Worm (Caenorhabditis elegans) whole organism, early embryonic: Measurements from ENCODE around the gene F58E6.13.

Experiments
- B0310.2 ChIP-seq: sonication (generic microtip); optimal IDR thresholded peaks from 2 replicates; lab custom pipeline; 2016; ENCODE audit warnings: mild to moderate bottlenecking, missing genetic modification characterization, missing compliant biosample characterization
- F13C5.2 ChIP-seq: sonication (generic microtip); optimal IDR thresholded peaks from 2 replicates; lab custom pipeline; 2017; ENCODE audit warnings: mild to moderate bottlenecking, missing genetic modification characterization, inconsistent platforms, missing compliant biosample characterization
- aly-1 ChIP-seq: sonication (generic microtip); optimal IDR thresholded peaks from 2 replicates; lab custom pipeline; 2016; ENCODE audit warnings: missing genetic modification characterization, missing compliant biosample characterization
- ama-1 ChIP-seq: fragments of 150-350 bp; optimal IDR thresholded peaks from 2 replicates; lab custom pipeline; 2014
- ceh-13 ChIP-seq: fragments of 200-800 bp; sonication (Bioruptor generic); optimal IDR thresholded peaks from 2 replicates; lab custom pipeline; 2018; ENCODE audit warnings: mild to moderate bottlenecking, missing genetic modification characterization, missing compliant biosample characterization
- ceh-36 ChIP-seq: sonication (generic microtip); optimal IDR thresholded peaks from 2 replicates; lab custom pipeline; 2016; ENCODE audit warnings: missing genetic modification characterization, inconsistent platforms, missing compliant biosample characterization
- ets-7 ChIP-seq: sonication (generic microtip); optimal IDR thresholded peaks from 2 replicates; lab custom pipeline; 2016; ENCODE audit warnings: missing genotype, missing genetic modification characterization, missing compliant biosample characterization
- flt-1 ChIP-seq: fragments of 200-800 bp; sonication (Bioruptor generic); IDR thresholded peaks from 2 replicates; pipeline ENCODE4 v1.3.6; 2022; ENCODE audit warnings: missing genetic modification characterization, missing compliant biosample characterization
- hmbx-1 ChIP-seq: sonication (generic microtip); optimal IDR thresholded peaks from 2 replicates; lab custom pipeline; 2016; ENCODE audit warnings: mild to moderate bottlenecking, missing genetic modification characterization, missing compliant biosample characterization
- hmg-4 ChIP-seq: fragments of 200-800 bp; sonication (Bioruptor generic); optimal IDR thresholded peaks from 2 replicates; lab custom pipeline; 2018; ENCODE audit warnings: mild to moderate bottlenecking, missing genetic modification characterization, missing compliant biosample characterization
- hnd-1 ChIP-seq: sonication (generic microtip); optimal IDR thresholded peaks from 2 replicates; lab custom pipeline; 2016; ENCODE audit warnings: missing genetic modification characterization, missing compliant biosample characterization
- pes-1 ChIP-seq: fragments of 200-800 bp; sonication (Bioruptor generic); IDR thresholded peaks from 2 replicates; pipeline ENCODE4 v1.3.6; 2022; ENCODE audit warnings: missing genetic modification reagents, missing genetic modification characterization, missing compliant biosample characterization
- scrt-1 ChIP-seq: fragments of 200-800 bp; sonication (Bioruptor generic); IDR thresholded peaks from 2 replicates; pipeline ENCODE4 v1.3.6; 2022; ENCODE audit warnings: missing genetic modification characterization, missing compliant biosample characterization
- sea-1 ChIP-seq: fragments of 200-800 bp; sonication (Bioruptor generic); conservative IDR thresholded peaks from 2 replicates; pipeline ENCODE4 v1.3.6; 2022; ENCODE audit warnings: missing genetic modification characterization, missing compliant biosample characterization
- tbx-11 ChIP-seq: fragments of 200-800 bp; sonication (Bioruptor generic); IDR thresholded peaks from 2 replicates; pipeline ENCODE4 v1.3.6; 2022; ENCODE audit warnings: missing genetic modification characterization, missing compliant biosample characterization
- tbx-37 ChIP-seq: fragments of 200-800 bp; sonication (Bioruptor generic); conservative IDR thresholded peaks from 2 replicates; pipeline ENCODE4 v1.3.6; 2022; ENCODE audit warnings: missing genetic modification reagents, missing genetic modification characterization, missing compliant biosample characterization
- tra-4 ChIP-seq: sonication (generic microtip); optimal IDR thresholded peaks from 2 replicates; lab custom pipeline; 2017; ENCODE audit warnings: missing genetic modification characterization, missing compliant biosample characterization

F58E6.13 gene

ce11 chrV:9744934-9745333, at the start of gene F58E6.13:
TSS of gene F58E6.13 (plus strand) at chrV:9745234.
- no peak for TF ChIP-seq ama-1 (lab: Kevin White, UChicago)
- no peak for TF ChIP-seq tbx-11 (GFP tag; lab: Robert Waterston, UW)
- no peak for TF ChIP-seq flt-1 (GFP tag; lab: Robert Waterston, UW)
- TF ChIP-seq pes-1, result no peak
- no peak for TF ChIP-seq aly-1 (tag; lab: Kevin White, UChicago)
- TF ChIP-seq F13C5.2 (tag; lab: Kevin White, UChicago), result no peak
- TF ChIP-seq sea-1 (GFP tag; lab: Robert Waterston, UW), result no peak
- no peak for TF ChIP-seq ets-7 (tag; lab: Kevin White, UChicago)

ce11 chrV:9696715-9697114, 48.3 kb upstream of the F58E6.13 start, which contains the start of gene her-1:
TSS of gene her-1 (plus strand) at chrV:9697015.
- TF ChIP-seq tbx-37 (GFP tag; lab: Robert Waterston, UW), result no peak
- no peak for TF ChIP-seq flt-1 (GFP tag; lab: Robert Waterston, UW)
- TF ChIP-seq sea-1 (GFP tag; lab: Robert Waterston, UW), result no peak
- TF ChIP-seq scrt-1 (GFP tag; lab: Robert Waterston, UW), result no peak
- TF ChIP-seq tra-4 (tag; lab: Kevin White, UChicago), result no peak
- no peak for TF ChIP-seq tbx-11 (GFP tag; lab: Robert Waterston, UW)
- TF ChIP-seq B0310.2 (tag; lab: Kevin White, UChicago), result no peak
- no peak for TF ChIP-seq hmbx-1 (tag; lab: Kevin White, UChicago)
- no peak for TF ChIP-seq pes-1
- no peak for TF ChIP-seq hmg-4 (GFP tag; lab: Kevin White, UChicago)

- no peak for TF ChIP-seq tbx-37 (GFP tag; lab: Robert Waterston, UW)
- TF ChIP-seq aly-1 (tag; lab: Kevin White, UChicago), result no peak
- no peak for TF ChIP-seq tbx-11 (GFP tag; lab: Robert Waterston, UW)
- TF ChIP-seq scrt-1 (GFP tag; lab: Robert Waterston, UW), result no peak
- no peak for TF ChIP-seq F13C5.2 (tag; lab: Kevin White, UChicago)
- no peak for TF ChIP-seq ets-7 (tag; lab: Kevin White, UChicago)
- TF ChIP-seq hmg-4 (GFP tag; lab: Kevin White, UChicago), result no peak
- TF ChIP-seq hmbx-1 (tag; lab: Kevin White, UChicago), result no peak
- TF ChIP-seq ceh-36 (tag; lab: Kevin White, UChicago), result no peak
- no peak for TF ChIP-seq ama-1 (lab: Kevin White, UChicago)
- no peak for TF ChIP-seq B0310.2 (tag; lab: Kevin White, UChicago)
- TF ChIP-seq tra-4 (tag; lab: Kevin White, UChicago), result no peak
- TF ChIP-seq pes-1, result no peak
- TF ChIP-seq ceh-13 (GFP tag; lab: Kevin White, UChicago), result no peak
Measured at ce11 chrV:9699216-9699615, 45.8 kb upstream of the F58E6.13 start.

DNA sequence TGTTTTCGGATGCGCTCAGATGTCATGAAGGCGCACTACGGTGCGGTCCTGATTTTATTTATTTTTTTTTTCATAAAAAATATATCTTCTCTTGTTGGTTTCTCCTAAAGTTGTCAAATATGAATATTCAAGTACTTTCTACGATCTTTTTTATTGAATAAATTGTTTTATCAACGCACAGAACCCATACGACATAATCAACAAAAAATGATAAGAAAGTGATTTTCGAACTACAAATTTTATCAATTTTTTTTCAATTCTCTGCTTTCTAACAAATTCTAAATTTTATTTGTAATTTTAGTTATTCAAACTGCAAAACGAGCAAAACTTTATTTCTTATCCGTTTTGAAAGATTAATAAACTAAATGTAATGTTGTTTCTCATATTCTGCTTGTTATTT, 43.2 kb upstream of the F58E6.13 start:
- TF ChIP-seq B0310.2 (tag; lab: Kevin White, UChicago), result no peak
- no peak for TF ChIP-seq hmbx-1 (tag; lab: Kevin White, UChicago)
- no peak for TF ChIP-seq ets-7 (tag; lab: Kevin White, UChicago)
- TF ChIP-seq hmg-4 (GFP tag; lab: Kevin White, UChicago), result no peak
- TF ChIP-seq scrt-1 (GFP tag; lab: Robert Waterston, UW), result no peak
- TF ChIP-seq sea-1 (GFP tag; lab: Robert Waterston, UW), result no peak
- no peak for TF ChIP-seq tbx-11 (GFP tag; lab: Robert Waterston, UW)
- TF ChIP-seq flt-1 (GFP tag; lab: Robert Waterston, UW), result no peak
- no peak for TF ChIP-seq ceh-13 (GFP tag; lab: Kevin White, UChicago)
- no peak for TF ChIP-seq ama-1 (lab: Kevin White, UChicago)
- TF ChIP-seq aly-1 (tag; lab: Kevin White, UChicago), result no peak
- TF ChIP-seq tra-4 (tag; lab: Kevin White, UChicago), result no peak
- TF ChIP-seq pes-1, result no peak
- TF ChIP-seq hnd-1 (tag; lab: Kevin White, UChicago), result no peak
- no peak for TF ChIP-seq tbx-37 (GFP tag; lab: Robert Waterston, UW)
- TF ChIP-seq ceh-36 (tag; lab: Kevin White, UChicago), result no peak
- no peak for TF ChIP-seq F13C5.2 (tag; lab: Kevin White, UChicago)

DNA sequence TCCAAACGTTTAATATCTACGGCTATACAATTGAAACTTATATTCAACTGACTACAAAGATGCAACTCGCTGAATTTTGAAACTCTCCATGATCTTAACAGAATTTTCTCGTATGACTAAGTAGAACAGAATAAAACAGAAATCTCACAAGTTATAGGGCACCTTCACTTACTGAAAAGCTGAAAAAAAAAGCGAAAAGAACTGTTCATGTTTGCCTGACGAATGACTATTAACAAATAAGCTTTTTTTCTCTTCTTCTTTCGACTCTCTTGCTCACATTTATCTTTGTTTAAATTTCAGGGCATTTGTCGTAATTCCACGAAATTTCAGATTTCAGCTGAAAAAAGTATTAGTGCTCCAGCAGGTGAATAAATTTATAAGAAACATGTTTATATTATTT, 42.3 kb upstream of the F58E6.13 start, which contains the start of gene xbx-6:
TSS of gene xbx-6 (plus strand) at position 301 of the 400 bp plus-strand sequence.
- TF ChIP-seq F13C5.2 (tag; lab: Kevin White, UChicago) (no peak), hnd-1 (tag; lab: Kevin White, UChicago) (no peak)

ce11 chrV:9703549-9703948, 41.5 kb upstream of the F58E6.13 start:
- TF ChIP-seq ceh-36 (tag; lab: Kevin White, UChicago), result no peak
- TF ChIP-seq flt-1 (GFP tag; lab: Robert Waterston, UW), result no peak
- TF ChIP-seq tbx-11 (GFP tag; lab: Robert Waterston, UW), result no peak
- TF ChIP-seq B0310.2 (tag; lab: Kevin White, UChicago), result no peak
- TF ChIP-seq tbx-37 (GFP tag; lab: Robert Waterston, UW), result no peak
- no peak for TF ChIP-seq aly-1 (tag; lab: Kevin White, UChicago)
- TF ChIP-seq ceh-13 (GFP tag; lab: Kevin White, UChicago), result no peak
- no peak for TF ChIP-seq ama-1 (lab: Kevin White, UChicago)
- TF ChIP-seq scrt-1 (GFP tag; lab: Robert Waterston, UW), result no peak
- no peak for TF ChIP-seq hmg-4 (GFP tag; lab: Kevin White, UChicago)
- TF ChIP-seq ets-7 (tag; lab: Kevin White, UChicago), result no peak
- TF ChIP-seq hnd-1 (tag; lab: Kevin White, UChicago), result no peak
- no peak for TF ChIP-seq sea-1 (GFP tag; lab: Robert Waterston, UW)
- TF ChIP-seq F13C5.2 (tag; lab: Kevin White, UChicago), result no peak
- TF ChIP-seq hmbx-1 (tag; lab: Kevin White, UChicago), result no peak
- no peak for TF ChIP-seq tra-4 (tag; lab: Kevin White, UChicago)
- TF ChIP-seq pes-1, result no peak

DNA sequence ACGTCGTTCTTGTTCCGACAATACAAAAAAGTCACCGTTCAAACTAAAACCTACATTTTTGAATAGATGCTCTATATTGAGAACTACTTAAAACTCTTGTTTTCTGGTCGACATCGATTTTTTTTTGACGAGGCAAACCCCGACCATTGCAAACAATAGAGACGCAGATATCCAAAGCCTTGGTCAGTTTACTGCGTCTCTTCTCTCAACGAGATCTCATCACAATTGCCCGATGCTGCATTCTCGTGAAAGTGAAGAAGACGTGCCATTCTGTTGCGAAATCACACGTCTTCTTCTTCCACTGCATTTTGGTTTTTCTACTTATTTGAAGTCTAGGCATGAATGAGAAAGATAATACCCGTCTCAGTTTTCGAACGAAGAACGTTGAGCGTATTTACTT, 40.6 kb upstream of the F58E6.13 start:
- TF ChIP-seq hnd-1 (tag; lab: Kevin White, UChicago), result no peak
- no peak for TF ChIP-seq F13C5.2 (tag; lab: Kevin White, UChicago)
- no peak for TF ChIP-seq tbx-11 (GFP tag; lab: Robert Waterston, UW)
- TF ChIP-seq hmg-4 (GFP tag; lab: Kevin White, UChicago), result no peak
